Fruit fly (Drosophila melanogaster) whole organism: ENCODE data around the gene CG12885.

Source experiments
- CG8478 ChIP-seq: fragments of >200 bp; optimal IDR thresholded peaks from 2 replicates; lab custom pipeline; 2018; ENCODE audit warnings: inconsistent platforms
- Dll ChIP-seq: fragments of >200 bp; optimal IDR thresholded peaks from 2 replicates; lab custom pipeline; 2017
- EcR ChIP-seq, 2 experiments: fragments of >200 bp; optimal IDR thresholded peaks; 2 replicates each; lab custom pipeline; 2017; ENCODE audit warnings: missing biosample characterization in 2 of 2, missing genetic modification characterization in 2 of 2, missing genetic modification reagents in 2 of 2
- pan ChIP-seq: fragments of >200 bp; optimal IDR thresholded peaks from 2 replicates; lab custom pipeline; 2017
- psq ChIP-seq: fragments of >200 bp; optimal IDR thresholded peaks from 2 replicates; lab custom pipeline; 2017
- usp ChIP-seq: fragments of >200 bp; optimal IDR thresholded peaks from 2 replicates; lab custom pipeline; 2017; ENCODE audit warnings: missing biosample characterization, missing genetic modification characterization, mixed read lengths

Gene CG12885

DNA sequence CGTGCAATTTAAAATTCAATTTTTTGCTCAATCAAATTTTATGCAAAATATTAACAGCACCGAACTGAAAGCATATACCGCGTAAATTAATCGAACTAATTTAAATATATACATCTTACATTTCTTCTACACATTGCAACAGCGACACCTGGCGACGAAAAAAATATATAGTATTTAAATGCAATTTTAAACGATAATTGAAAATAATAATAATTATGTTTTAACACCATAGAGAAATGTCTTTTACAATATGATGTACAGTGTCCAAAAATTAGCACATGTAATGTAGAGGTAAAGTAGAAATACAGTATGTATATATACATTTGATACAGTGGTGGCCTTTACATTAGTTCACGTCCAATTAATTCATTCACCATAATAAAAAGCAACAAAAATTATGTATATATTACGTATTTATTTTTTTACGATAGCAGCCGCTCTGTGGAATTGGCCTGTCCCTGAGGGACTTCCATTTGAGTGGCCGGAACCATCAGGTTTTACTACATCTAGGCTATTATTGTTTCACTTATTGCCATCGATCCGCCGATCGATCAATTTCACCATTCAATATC is 26.8 kb downstream of the CG12885 start:
- TF ChIP-seq EcR (GFP tag; optimal IDR thresholded peaks at IDR 0.05; lab: Kevin White, UChicago) (no peak), pan (no peak), usp (GFP tag; lab: Kevin White, UChicago) (no peak)

DNA sequence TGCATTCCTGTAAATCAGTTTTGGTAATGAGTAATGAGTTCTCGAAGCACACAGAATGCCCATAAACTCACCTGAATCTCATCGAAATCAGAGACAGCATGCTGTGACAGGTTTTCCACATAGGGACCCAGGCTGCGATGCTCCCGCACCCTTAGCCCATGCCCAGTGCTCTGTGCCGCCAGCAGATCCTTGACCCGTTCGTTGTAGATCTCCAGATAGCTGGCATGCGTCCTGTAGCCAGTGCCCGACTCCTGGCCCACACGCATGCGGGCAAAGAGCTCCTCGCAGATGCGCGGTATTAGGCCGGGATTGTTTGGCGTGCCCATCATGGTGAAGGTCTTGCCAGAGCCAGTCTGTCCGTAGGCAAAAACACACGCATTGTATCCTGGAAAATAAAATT is 32.0 kb downstream of the CG12885 start:
- TF ChIP-seq usp (GFP tag; lab: Kevin White, UChicago) (no peak), CG8478 (lab: Kevin White, UChicago) (no peak), Dll (lab: Kevin White, UChicago) (no peak)

DNA sequence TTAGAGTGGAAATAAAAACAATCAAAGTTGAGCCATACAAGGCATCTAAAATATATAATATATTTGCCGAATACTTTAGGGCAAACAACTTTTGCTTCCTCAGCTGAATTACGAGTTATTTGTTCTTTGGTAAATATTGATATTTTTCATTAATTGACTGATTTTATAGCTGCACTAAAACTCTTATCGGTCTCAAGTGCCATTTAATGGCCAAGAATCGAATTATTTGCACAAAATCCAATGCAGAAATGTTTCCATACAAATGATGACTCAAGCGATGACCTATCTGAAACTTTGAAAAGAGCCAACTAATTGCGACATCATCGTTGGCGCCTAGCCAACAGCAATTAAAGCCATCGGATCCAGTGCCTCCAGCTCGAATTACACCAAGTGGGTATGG is 32.7 kb downstream of the CG12885 start:
- TF ChIP-seq pan = no peak
- TF ChIP-seq usp (GFP tag; lab: Kevin White, UChicago) = no peak
- TF ChIP-seq Dll (lab: Kevin White, UChicago) = no peak
- TF ChIP-seq psq = no peak
- no peak for TF ChIP-seq EcR (GFP tag; optimal IDR thresholded peaks at IDR 0.05; lab: Kevin White, UChicago)
- TF ChIP-seq CG8478 (lab: Kevin White, UChicago) = no peak

DNA sequence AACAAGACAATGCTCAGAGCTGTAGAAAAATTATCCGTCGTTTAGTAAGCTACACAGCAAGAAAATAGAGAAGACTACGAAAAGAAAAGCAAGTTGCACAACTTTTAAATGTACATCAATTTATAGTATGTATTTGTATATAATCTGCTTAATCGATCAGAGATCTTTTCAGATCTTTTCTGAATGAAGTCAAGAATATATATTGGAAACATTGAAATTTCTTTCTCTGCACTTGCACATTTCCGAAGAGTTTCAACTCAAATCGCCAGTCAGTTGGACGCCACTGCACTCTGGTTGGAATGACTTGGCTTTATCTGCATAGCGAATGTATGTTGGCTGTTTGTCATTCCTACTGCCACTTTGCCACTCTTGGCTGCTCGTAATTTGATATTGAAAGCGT is 33.3 kb downstream of the CG12885 start:
- TF ChIP-seq psq (no peak), CG8478 (lab: Kevin White, UChicago) (no peak), Dll (lab: Kevin White, UChicago) (no peak), pan (no peak), usp (GFP tag; lab: Kevin White, UChicago) (no peak), EcR (GFP tag; optimal IDR thresholded peaks at IDR 0.05; lab: Kevin White, UChicago) (no peak)

DNA sequence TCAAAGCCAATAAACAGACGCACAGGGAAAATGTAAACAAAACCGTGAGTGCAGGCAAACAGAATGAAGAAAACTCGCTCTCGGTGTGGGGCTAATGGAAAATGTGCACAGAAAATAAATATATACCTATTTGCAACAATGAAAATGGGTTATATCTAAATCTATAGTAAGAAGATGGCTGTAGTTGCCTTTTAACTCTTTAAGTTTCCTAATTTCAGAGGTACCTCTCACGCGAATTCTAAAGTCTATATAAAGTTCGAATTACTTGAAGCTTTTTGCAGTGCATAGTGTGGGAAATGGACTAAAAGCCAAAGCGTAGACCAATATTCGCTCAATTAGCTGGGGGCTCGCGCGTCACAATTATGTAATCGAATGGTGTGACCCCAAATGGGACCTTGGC is 34.3 kb downstream of the CG12885 start:
- TF ChIP-seq EcR (GFP tag; optimal IDR thresholded peaks at IDR 0.05; lab: Kevin White, UChicago) = no peak
- no peak for TF ChIP-seq Dll (lab: Kevin White, UChicago)
- TF ChIP-seq psq = no peak
- no peak for TF ChIP-seq pan
- TF ChIP-seq CG8478 (lab: Kevin White, UChicago) = no peak
- no peak for TF ChIP-seq usp (GFP tag; lab: Kevin White, UChicago)

DNA sequence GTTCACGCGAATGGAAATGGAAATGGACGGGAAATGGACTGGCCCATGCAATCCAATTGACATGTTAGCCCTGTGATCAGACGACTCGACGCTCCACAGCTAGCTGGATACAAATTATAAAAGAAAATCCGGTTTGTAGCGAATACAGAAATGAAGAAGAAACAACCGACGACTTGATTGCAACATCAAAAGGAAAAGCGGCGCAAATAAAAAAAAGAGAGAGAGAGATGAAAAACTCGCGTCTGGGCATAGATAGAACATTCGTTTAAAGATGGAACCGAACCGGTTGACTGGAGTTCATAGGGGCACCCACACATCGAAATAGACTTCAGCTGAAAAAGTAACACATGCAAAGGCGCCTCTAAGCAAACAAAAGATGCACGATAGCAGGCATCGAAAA is 35.2 kb downstream of the CG12885 start:
- TF ChIP-seq Dll (lab: Kevin White, UChicago) = no peak
- TF ChIP-seq pan = no peak
- TF ChIP-seq usp (GFP tag; lab: Kevin White, UChicago) = no peak
- TF ChIP-seq psq = no peak

DNA sequence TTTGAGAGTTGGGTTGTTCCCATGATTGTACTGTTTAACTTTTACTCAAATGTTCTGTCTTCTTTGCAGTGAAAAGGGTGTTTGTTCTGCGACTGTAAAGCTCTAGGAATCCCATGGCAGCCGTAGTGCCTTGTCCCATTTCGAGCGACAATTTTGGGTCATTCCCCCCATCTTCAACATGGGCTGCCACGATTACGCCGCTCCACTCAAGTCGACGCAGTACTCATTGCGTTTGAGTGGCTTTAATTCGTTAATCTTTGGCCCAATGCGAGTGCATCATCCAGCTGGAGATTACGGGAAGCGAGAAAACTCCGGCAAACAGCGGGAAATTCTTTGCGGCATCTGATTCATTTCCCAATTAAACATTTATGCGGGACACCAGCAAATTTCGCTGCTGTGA is 35.8 kb downstream of the CG12885 start:
- TF ChIP-seq usp (GFP tag; lab: Kevin White, UChicago) = no peak

DNA sequence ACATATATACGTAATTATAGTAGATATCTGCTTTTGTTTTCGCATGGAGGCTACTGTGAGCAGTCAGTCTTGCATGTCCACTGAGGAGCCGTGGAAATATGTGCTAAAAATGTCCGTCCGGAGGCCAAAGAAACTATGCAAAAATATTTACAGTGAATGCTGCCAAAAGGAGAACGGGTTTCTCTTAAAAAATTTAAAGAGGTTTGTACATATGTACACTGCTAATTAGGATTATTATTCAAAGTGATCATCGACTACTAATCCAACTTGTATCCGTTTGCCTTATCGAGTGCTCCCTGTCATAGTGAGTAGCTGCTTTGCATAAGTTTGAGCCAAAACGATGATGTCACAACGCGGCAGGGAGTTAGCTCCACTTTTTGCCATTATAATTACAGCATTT is 36.3 kb downstream of the CG12885 start:
- TF ChIP-seq usp (GFP tag; lab: Kevin White, UChicago) (no peak), EcR (GFP tag; optimal IDR thresholded peaks at IDR 0.05; lab: Kevin White, UChicago) (no peak)

DNA sequence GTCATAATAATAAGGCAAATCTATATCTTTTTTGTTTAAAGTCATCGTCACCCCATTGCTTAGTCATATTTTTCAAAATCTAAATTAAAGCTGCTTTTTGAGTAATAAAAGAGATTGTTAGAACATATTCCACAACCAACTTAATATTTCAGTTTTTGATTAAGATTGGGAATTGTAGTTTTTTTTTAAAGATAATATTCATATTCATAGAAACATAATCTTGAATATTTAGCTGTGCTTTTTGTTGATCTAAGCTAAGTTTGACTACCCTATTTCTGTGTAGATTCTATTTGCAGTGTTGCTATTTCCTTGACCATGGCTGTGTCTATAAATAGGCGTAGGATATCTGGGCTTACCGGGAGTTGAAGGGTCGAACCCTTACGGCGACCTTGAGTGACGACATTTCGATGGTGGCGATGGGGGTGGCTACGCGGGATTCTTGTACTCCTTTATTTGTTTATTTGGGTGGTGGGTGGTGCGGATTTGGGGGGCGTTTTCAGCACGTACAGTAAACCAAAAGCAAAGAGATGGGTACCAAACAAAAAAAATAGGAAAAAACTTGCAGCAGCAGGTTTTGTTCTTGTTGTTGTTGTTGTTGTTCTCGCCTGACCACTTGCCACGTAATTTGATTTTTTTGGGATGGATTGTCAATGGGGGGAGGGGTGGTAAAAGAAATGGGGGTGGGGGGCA is 37.4 kb downstream of the CG12885 start:
- no peak for TF ChIP-seq usp (GFP tag; lab: Kevin White, UChicago)
- TF ChIP-seq psq = no peak
- TF ChIP-seq CG8478 (lab: Kevin White, UChicago) = no peak
- no peak for TF ChIP-seq EcR (GFP tag; optimal IDR thresholded peaks at IDR 0.05; lab: Kevin White, UChicago)
- TF ChIP-seq Dll (lab: Kevin White, UChicago) = no peak
- no peak for TF ChIP-seq pan

DNA sequence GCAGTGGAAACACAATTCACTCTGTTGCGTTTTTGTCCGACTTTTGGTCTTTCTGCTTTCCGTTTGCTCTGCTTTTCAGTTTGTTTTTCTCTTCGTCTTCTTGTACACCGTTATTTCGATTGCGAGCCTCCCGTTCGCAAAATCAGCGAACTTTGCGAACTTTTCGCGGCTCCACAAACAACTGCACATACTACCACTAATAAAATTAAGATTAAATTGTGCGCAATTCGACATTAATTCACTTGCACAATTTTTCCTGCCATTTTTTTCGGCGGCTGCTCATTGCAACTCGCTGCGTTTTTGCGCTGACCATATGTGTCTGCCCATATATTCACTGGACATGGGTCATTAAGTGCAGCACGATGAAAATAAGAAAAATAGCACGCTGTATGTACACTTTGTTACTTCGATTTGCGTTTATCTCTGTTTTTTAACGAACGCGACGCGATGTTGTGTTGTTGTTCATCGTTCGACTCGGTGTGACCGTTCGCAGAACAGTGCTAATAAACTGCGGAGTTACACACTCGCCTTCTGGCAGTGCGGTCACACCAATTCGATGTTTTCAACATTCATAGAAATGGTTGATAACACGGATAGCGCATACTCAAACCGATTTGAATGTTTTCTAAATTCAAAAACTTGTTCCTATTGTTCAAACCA is 38.1 kb downstream of the CG12885 start, which contains the start of gene Klp98A:
Gene Klp98A (minus strand): TSS at position 486 of the 660 bp plus-strand sequence.
- TF ChIP-seq CG8478 (lab: Kevin White, UChicago) (no peak), Dll (lab: Kevin White, UChicago) (no peak), EcR (GFP tag; optimal IDR thresholded peaks at IDR 0.05; lab: Kevin White, UChicago) (no peak), psq (no peak), usp (GFP tag; lab: Kevin White, UChicago) (no peak), pan (no peak)

DNA sequence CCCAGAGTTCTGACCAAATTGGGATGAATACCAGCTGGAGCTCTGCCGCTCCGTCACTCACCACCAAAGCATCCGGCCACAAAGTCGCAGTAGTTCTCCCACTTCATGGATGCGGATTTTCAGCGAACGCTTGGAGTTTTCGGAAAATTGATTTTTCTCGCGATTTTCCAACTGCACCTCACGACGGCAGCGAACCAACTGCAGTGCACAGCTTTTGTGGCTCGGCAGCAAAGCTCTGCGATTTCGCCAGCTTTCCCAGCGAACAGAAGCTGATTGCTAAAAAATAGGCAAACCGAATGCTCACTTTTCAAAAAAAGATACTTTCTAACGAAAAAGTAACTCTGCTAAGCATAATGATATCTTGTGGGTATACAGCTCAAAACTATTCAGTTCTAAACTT is 40.4 kb downstream of the CG12885 start, which contains the start of gene CG5646:
Gene CG5646 (minus strand): TSS at position 206 of the 400 bp plus-strand sequence.
- TF ChIP-seq Dll (lab: Kevin White, UChicago) (no peak), pan (no peak), psq (no peak), usp (GFP tag; lab: Kevin White, UChicago) (no peak), EcR (GFP tag; optimal IDR thresholded peaks at IDR 0.05; lab: Kevin White, UChicago) (no peak), CG8478 (lab: Kevin White, UChicago) (no peak)

DNA sequence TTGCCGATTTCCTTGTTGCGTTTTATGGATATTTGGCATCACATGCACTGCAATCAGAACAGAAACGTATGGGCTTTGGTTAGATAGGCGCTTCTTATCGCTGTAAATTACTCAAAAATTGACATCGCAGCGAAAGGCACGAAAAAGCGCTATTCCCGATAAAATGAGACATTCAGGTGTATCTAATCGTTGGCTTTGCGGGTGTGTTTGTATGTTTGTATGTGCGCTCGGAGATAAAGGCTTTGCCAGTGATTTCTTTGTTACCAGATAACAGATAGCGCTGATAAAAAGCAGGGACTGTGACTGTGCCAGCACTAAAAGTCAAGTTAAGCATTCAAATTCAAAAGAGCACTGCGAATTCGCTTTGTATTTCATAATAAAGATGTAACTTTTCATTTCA is 47.9 kb downstream of the CG12885 start:
- TF ChIP-seq Dll (lab: Kevin White, UChicago) (no peak), EcR (GFP tag; optimal IDR thresholded peaks at IDR 0.05; lab: Kevin White, UChicago) (no peak), usp (GFP tag; lab: Kevin White, UChicago) (no peak)

DNA sequence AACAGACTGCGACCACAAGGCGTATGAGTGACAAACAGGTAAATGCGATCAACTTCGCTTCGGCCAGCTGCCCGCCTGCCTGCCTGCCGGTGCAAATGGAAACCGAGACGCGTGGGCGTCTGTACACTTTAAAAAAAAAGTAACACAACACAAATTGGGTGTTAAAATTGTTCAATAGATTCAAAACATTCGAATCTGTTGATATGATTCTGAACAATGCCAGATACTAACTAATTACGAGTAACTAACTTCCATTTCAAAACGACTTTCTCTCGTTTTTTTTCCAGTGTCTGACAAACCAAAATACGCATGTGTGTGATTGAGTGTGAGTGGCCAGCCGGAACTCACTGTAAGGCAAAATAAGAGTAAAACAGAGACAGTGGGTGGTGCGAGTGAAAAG is 49.0 kb downstream of the CG12885 start:
- TF ChIP-seq EcR (GFP tag; optimal IDR thresholded peaks at IDR 0.05; lab: Kevin White, UChicago) (no peak), Dll (lab: Kevin White, UChicago) (no peak), psq (no peak), CG8478 (lab: Kevin White, UChicago) (no peak), usp (GFP tag; lab: Kevin White, UChicago) (no peak), pan (no peak)
